Worm (Caenorhabditis elegans) whole organism, young adult: Measurements from ENCODE around the gene F56F10.1.

ENCODE experiments used
- snpc-4 ChIP-seq, 5 experiments: fragments of 150-350 bp in 1 of 5; sonication (generic microtip) in 4 of 5; optimal IDR thresholded peaks; 2 replicates each; lab custom pipeline; 2014 to 2018; ENCODE audit warnings: missing genetic modification characterization in 5 of 5, missing biosample characterization in 3 of 5, antibody characterized with exemption in 2 of 5, mild to moderate bottlenecking in 2 of 5, missing compliant biosample characterization in 2 of 5, missing genotype in 2 of 5, moderate library complexity in 2 of 5, missing genetic modification reagents in 1 of 5
- unc-130 ChIP-seq: sonication (generic microtip); optimal IDR thresholded peaks from 2 replicates; lab custom pipeline; 2016; ENCODE audit warnings: missing genetic modification reagents, missing genetic modification characterization, missing compliant biosample characterization

DNA sequence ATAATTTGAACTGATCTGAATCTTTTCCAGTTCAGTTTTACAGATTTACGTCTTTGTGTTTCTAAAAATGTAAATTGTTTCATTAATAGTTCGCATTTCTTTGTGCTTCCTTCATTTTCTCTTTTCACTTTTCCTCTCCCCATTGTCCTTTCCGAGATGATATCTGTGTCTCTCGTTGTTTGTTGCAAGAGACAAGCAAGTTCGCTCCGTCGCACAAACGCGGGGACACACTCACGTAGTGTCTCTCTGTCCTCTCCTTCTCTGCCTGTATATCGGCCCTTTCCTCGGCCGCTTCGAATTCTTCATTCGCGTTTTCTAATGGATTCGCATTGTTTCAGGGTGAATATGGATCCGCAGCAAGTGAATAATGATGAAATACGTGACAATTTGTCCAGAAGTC lies 4.5 kb downstream of the F56F10.1 start, which contains the start of gene ZC13.1:
- TF ChIP-seq unc-130 (GFP tag; lab: Kevin White, UChicago) = no peak
- TF ChIP-seq snpc-4 (GFP tag; optimal IDR thresholded peaks at IDR 0.05; lab: Kevin White, UChicago) = no peak
- TF ChIP-seq snpc-4 (tag; optimal IDR thresholded peaks at IDR 0.05; lab: Kevin White, UChicago) = no peak
